Fruit fly (Drosophila melanogaster) whole organism, prepupa: Measurements from ENCODE around the gene CG43093.

Experiments
- Blimp-1 ChIP-seq: fragments of 200-800 bp; sonication (Bioruptor generic); optimal IDR thresholded peaks from 3 replicates; lab custom pipeline; 2017; ENCODE audit warnings: missing biosample characterization, missing genetic modification characterization, mild to moderate bottlenecking, moderate library complexity, missing genetic modification reagents
- CG10631 ChIP-seq: fragments of 200-800 bp; sonication (Bioruptor generic); optimal IDR thresholded peaks from 2 replicates; lab custom pipeline; 2016; ENCODE audit warnings: missing biosample characterization, missing genetic modification characterization
- CG10669 ChIP-seq: fragments of 200-800 bp; sonication (Bioruptor generic); optimal IDR thresholded peaks from 3 replicates; lab custom pipeline; 2018; ENCODE audit warnings: missing biosample characterization, mild to moderate bottlenecking, missing genetic modification characterization, moderate library complexity
- CG11294 ChIP-seq: fragments of 200-800 bp; sonication (Bioruptor generic); IDR thresholded peaks from 2 replicates; pipeline ENCODE4 v1.3.6; 2022; ENCODE audit warnings: missing biosample characterization, missing genetic modification characterization
- CG11762 ChIP-seq: fragments of 200-800 bp; sonication (Bioruptor generic); optimal IDR thresholded peaks from 3 replicates; lab custom pipeline; 2016; ENCODE audit warnings: missing biosample characterization, missing genetic modification characterization; ENCODE audit not compliant: insufficient read depth
- CG11902 ChIP-seq: fragments of 200-800 bp; sonication (Bioruptor generic); optimal IDR thresholded peaks from 3 replicates; lab custom pipeline; 2016; ENCODE audit warnings: missing biosample characterization, missing genetic modification characterization
- CG15336 ChIP-seq: fragments of 200-800 bp; sonication (Bioruptor generic); IDR thresholded peaks from 2 replicates; pipeline ENCODE4 v1.3.6; 2022; ENCODE audit warnings: missing biosample characterization, missing genetic modification characterization
- CG1621 ChIP-seq: fragments of 200-800 bp; sonication (Bioruptor generic); optimal IDR thresholded peaks from 3 replicates; lab custom pipeline; 2018; ENCODE audit warnings: missing biosample characterization, mild to moderate bottlenecking, missing genetic modification characterization
- CG16779 ChIP-seq: fragments of 200-800 bp; sonication (Bioruptor generic); optimal IDR thresholded peaks from 3 replicates; lab custom pipeline; 2017; ENCODE audit warnings: missing biosample characterization, mild to moderate bottlenecking, missing genetic modification characterization
- CG3032 ChIP-seq: fragments of 200-800 bp; optimal IDR thresholded peaks from 2 replicates; lab custom pipeline; 2019; ENCODE audit warnings: missing biosample characterization, mild to moderate bottlenecking, missing genetic modification characterization, moderate library complexity
- CG31627 ChIP-seq: fragments of 200-800 bp; sonication (Bioruptor generic); optimal IDR thresholded peaks from 3 replicates; lab custom pipeline; 2016; ENCODE audit warnings: missing biosample characterization, missing genetic modification characterization
- CG34406 ChIP-seq: fragments of 200-800 bp; sonication (Bioruptor generic); optimal IDR thresholded peaks from 3 replicates; lab custom pipeline; 2016; ENCODE audit warnings: missing biosample characterization, missing genetic modification characterization
- CG3919 ChIP-seq: fragments of 200-800 bp; sonication (Bioruptor generic); optimal IDR thresholded peaks from 3 replicates; lab custom pipeline; 2016; ENCODE audit warnings: missing biosample characterization, missing genetic modification characterization
- CG4318 ChIP-seq: fragments of 200-800 bp; sonication (Bioruptor generic); optimal IDR thresholded peaks from 3 replicates; lab custom pipeline; 2017; ENCODE audit warnings: missing biosample characterization, mild to moderate bottlenecking, missing genetic modification characterization
- CG6163 ChIP-seq: fragments of 200-800 bp; sonication (Bioruptor generic); IDR thresholded peaks from 3 replicates; pipeline ENCODE4 v1.3.6; 2022; ENCODE audit warnings: missing biosample characterization, missing genetic modification characterization
- CG6276 ChIP-seq: fragments of 200-800 bp; sonication (Bioruptor generic); optimal IDR thresholded peaks from 2 replicates; lab custom pipeline; 2017; ENCODE audit warnings: missing biosample characterization, mild to moderate bottlenecking, missing genetic modification characterization
- CG6792 ChIP-seq: fragments of 200-800 bp; sonication (Bioruptor generic); optimal IDR thresholded peaks from 3 replicates; lab custom pipeline; 2016; ENCODE audit warnings: missing biosample characterization, missing genetic modification characterization
- CG6854 ChIP-seq: fragments of 200-800 bp; sonication (Bioruptor generic); optimal IDR thresholded peaks from 2 replicates; lab custom pipeline; 2017; ENCODE audit warnings: missing biosample characterization, mild to moderate bottlenecking, missing genetic modification characterization
- CG8119 ChIP-seq: fragments of 200-800 bp; sonication (Bioruptor generic); IDR thresholded peaks from 3 replicates; pipeline ENCODE4 v1.3.6; 2022; ENCODE audit warnings: missing biosample characterization, missing genetic modification characterization
- CG8632 ChIP-seq: fragments of 200-800 bp; sonication (Bioruptor generic); optimal IDR thresholded peaks from 3 replicates; lab custom pipeline; 2016; ENCODE audit warnings: missing biosample characterization, missing genetic modification characterization
- CG9139 ChIP-seq: fragments of 200-800 bp; sonication (Bioruptor generic); optimal IDR thresholded peaks from 3 replicates; lab custom pipeline; 2017; ENCODE audit warnings: missing biosample characterization, mild to moderate bottlenecking, missing genetic modification characterization
- Eip75B ChIP-seq: fragments of 200-800 bp; sonication (Bioruptor generic); optimal IDR thresholded peaks from 3 replicates; lab custom pipeline; 2016; ENCODE audit warnings: missing biosample characterization, missing genetic modification characterization
- Eip78C ChIP-seq: fragments of 200-800 bp; sonication (Bioruptor generic); peaks from one replicate; lab custom pipeline; 2016; ENCODE audit warnings: missing biosample characterization, missing genetic modification characterization
- Ets21C ChIP-seq: fragments of 200-800 bp; sonication (Bioruptor generic); optimal IDR thresholded peaks from 3 replicates; lab custom pipeline; 2016; ENCODE audit warnings: missing biosample characterization, missing genetic modification characterization
- Ets96B ChIP-seq: fragments of 200-800 bp; optimal IDR thresholded peaks from 2 replicates; lab custom pipeline; 2019; ENCODE audit warnings: missing biosample characterization, mild to moderate bottlenecking, missing genetic modification characterization, moderate library complexity
- Gug ChIP-seq: fragments of 200-800 bp; sonication (Bioruptor generic); IDR thresholded peaks from 2 replicates; pipeline ENCODE4 v1.3.6; 2022; ENCODE audit warnings: missing biosample characterization, missing genetic modification characterization
- Hr38 ChIP-seq: sonication (Bioruptor generic); optimal IDR thresholded peaks from 2 replicates; lab custom pipeline; 2016; ENCODE audit warnings: missing biosample characterization, missing genetic modification characterization
- Hr39 ChIP-seq: fragments of 200-800 bp; sonication (Bioruptor generic); optimal IDR thresholded peaks from 2 replicates; lab custom pipeline; 2016; ENCODE audit warnings: missing biosample characterization, missing genetic modification characterization
- Hr4 ChIP-seq: fragments of 200-800 bp; sonication (Bioruptor generic); optimal IDR thresholded peaks from 3 replicates; lab custom pipeline; 2016; ENCODE audit warnings: missing biosample characterization, missing genetic modification characterization
- Lpt ChIP-seq: fragments of 200-800 bp; sonication (Bioruptor generic); optimal IDR thresholded peaks from 3 replicates; lab custom pipeline; 2016; ENCODE audit warnings: missing biosample characterization, missing genetic modification characterization
- Met ChIP-seq: fragments of 200-800 bp; sonication (Bioruptor generic); optimal IDR thresholded peaks from 3 replicates; lab custom pipeline; 2016; ENCODE audit warnings: missing biosample characterization, missing genetic modification characterization
- OdsH ChIP-seq: fragments of 200-800 bp; sonication (Bioruptor generic); optimal IDR thresholded peaks from 3 replicates; lab custom pipeline; 2016; ENCODE audit warnings: missing biosample characterization, missing genetic modification characterization
- Smox ChIP-seq: fragments of 200-800 bp; sonication (Bioruptor generic); optimal IDR thresholded peaks from 3 replicates; lab custom pipeline; 2016; ENCODE audit warnings: missing biosample characterization, missing genetic modification characterization
- Sox102F ChIP-seq: fragments of 200-800 bp; sonication (Bioruptor generic); optimal IDR thresholded peaks from 2 replicates; lab custom pipeline; 2016; ENCODE audit warnings: missing biosample characterization, mild to moderate bottlenecking, missing genetic modification characterization
- Sox14 ChIP-seq: fragments of 200-800 bp; sonication (Bioruptor generic); optimal IDR thresholded peaks from 3 replicates; lab custom pipeline; 2016; ENCODE audit warnings: missing biosample characterization, missing genetic modification characterization
- Sox15 ChIP-seq: fragments of 200-800 bp; sonication (Bioruptor generic); optimal IDR thresholded peaks from 3 replicates; lab custom pipeline; 2016; ENCODE audit warnings: missing biosample characterization, missing genetic modification characterization
- achi ChIP-seq: fragments of 200-800 bp; sonication (Bioruptor generic); optimal IDR thresholded peaks from 3 replicates; lab custom pipeline; 2016; ENCODE audit warnings: missing biosample characterization, missing genetic modification characterization
- acj6 ChIP-seq: fragments of 200-800 bp; sonication (Bioruptor generic); optimal IDR thresholded peaks from 3 replicates; lab custom pipeline; 2016; ENCODE audit warnings: missing biosample characterization, missing genetic modification characterization
- cyc ChIP-seq: fragments of 200-800 bp; sonication (Bioruptor generic); optimal IDR thresholded peaks from 3 replicates; lab custom pipeline; 2016; ENCODE audit warnings: missing biosample characterization, missing genetic modification characterization
- dac ChIP-seq: fragments of 200-800 bp; sonication (Bioruptor generic); optimal IDR thresholded peaks from 2 replicates; lab custom pipeline; 2017; ENCODE audit warnings: missing biosample characterization, mild to moderate bottlenecking, missing genetic modification characterization
- dsx ChIP-seq: fragments of 200-800 bp; optimal IDR thresholded peaks from 3 replicates; lab custom pipeline; 2019; ENCODE audit warnings: missing biosample characterization, mild to moderate bottlenecking, missing genetic modification characterization, moderate library complexity; ENCODE audit not compliant: poor library complexity, severe bottlenecking
- esn ChIP-seq: fragments of 200-800 bp; sonication (Bioruptor generic); optimal IDR thresholded peaks from 2 replicates; lab custom pipeline; 2016; ENCODE audit warnings: missing biosample characterization, mild to moderate bottlenecking, missing genetic modification characterization, moderate library complexity
- fd59A ChIP-seq: fragments of 200-800 bp; sonication (Bioruptor generic); optimal IDR thresholded peaks from 2 replicates; lab custom pipeline; 2017; ENCODE audit warnings: missing biosample characterization, mild to moderate bottlenecking, missing genetic modification characterization, missing genetic modification reagents
- fkh ChIP-seq: fragments of 200-800 bp; sonication (Bioruptor generic); optimal IDR thresholded peaks from 3 replicates; lab custom pipeline; 2017; ENCODE audit warnings: missing biosample characterization, mild to moderate bottlenecking, missing genetic modification characterization, moderate library complexity
- lz ChIP-seq: fragments of 200-800 bp; sonication (Bioruptor generic); optimal IDR thresholded peaks from 3 replicates; lab custom pipeline; 2016; ENCODE audit warnings: missing biosample characterization, missing genetic modification characterization
- net ChIP-seq: fragments of 200-800 bp; sonication (Bioruptor generic); optimal IDR thresholded peaks from 3 replicates; lab custom pipeline; 2016; ENCODE audit warnings: missing biosample characterization, missing genetic modification characterization
- pdm3 ChIP-seq: fragments of 200-800 bp; sonication (Bioruptor generic); optimal IDR thresholded peaks from 3 replicates; lab custom pipeline; 2016; ENCODE audit warnings: missing biosample characterization, missing genetic modification characterization
- salr ChIP-seq, 2 experiments: fragments of 200-800 bp; sonication (Bioruptor generic); optimal IDR thresholded peaks; 3 replicates each; lab custom pipeline; 2016 to 2018; ENCODE audit warnings: missing biosample characterization in 2 of 2, missing genetic modification characterization in 2 of 2, mild to moderate bottlenecking in 1 of 2
- spab ChIP-seq: fragments of 200-800 bp; sonication (Bioruptor generic); optimal IDR thresholded peaks from 2 replicates; lab custom pipeline; 2017; ENCODE audit warnings: missing biosample characterization, mild to moderate bottlenecking, missing genetic modification characterization, missing genetic modification reagents
- topi ChIP-seq: fragments of 200-800 bp; sonication (Bioruptor generic); optimal IDR thresholded peaks from 3 replicates; lab custom pipeline; 2016; ENCODE audit warnings: missing biosample characterization, missing genetic modification characterization
- vri ChIP-seq: fragments of 200-800 bp; sonication (Bioruptor generic); optimal IDR thresholded peaks from 3 replicates; lab custom pipeline; 2016; ENCODE audit warnings: missing biosample characterization, mild to moderate bottlenecking, missing genetic modification characterization

Gene CG43093

DNA sequence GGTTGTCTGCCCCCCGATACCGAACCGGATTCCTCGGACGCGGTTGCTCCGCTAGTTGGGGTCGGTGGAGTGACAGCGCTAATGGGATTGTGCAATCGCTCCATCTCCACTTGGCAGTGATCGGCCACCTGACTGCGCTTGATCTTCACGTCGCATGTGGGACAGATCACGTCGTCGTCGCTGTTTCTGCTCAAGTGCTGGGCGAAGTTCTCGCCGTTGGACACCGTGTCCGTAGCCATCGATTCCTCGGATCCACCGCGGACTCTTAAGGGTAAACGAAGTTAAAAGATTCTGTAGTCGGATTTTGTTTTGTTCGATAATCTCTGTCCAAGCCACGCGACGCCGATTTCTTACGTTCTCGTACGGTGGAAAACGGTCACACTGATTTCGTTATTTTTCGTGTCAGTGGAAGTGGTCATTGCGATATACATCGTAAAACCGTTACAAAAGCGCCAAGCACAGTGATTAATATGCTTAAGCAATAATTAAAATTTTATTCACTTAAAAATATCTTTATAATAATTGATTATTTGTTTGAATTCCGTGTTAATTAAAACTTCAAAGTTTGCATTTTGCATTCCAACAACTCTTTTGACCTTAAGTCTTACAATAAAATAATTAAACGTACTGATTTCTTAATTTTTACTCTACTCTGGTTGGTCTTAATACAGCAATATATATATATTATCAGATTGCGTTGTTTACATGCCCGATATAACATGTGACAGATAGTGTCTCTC lies 43.9 kb downstream of the CG43093 start, which contains the start of gene RNF220:
RNF220 (minus strand) TSS at position 384 of the 740 bp plus-strand sequence.
- TF ChIP-seq Ets96B (tag; lab: Kevin White, UChicago) (no peak), CG8632 (peak; percentile 23), achi (peak; percentile 31), fd59A (GFP tag; lab: Kevin White, UChicago) (no peak), Hr39 (GFP tag; lab: Kevin White, UChicago) (no peak), OdsH (GFP tag; lab: Kevin White, UChicago) (peak; percentile 49), dsx (GFP tag; lab: Kevin White, UChicago) (no peak), CG3919 (GFP tag; lab: Kevin White, UChicago) (no peak), esn (GFP tag; lab: Kevin White, UChicago) (peak; percentile 28), Ets21C (GFP tag; lab: Kevin White, UChicago) (no peak), Eip75B (GFP tag; lab: Kevin White, UChicago) (no peak), Hr4 (GFP tag; lab: Kevin White, UChicago) (peak; percentile 57), CG34406 (peak; percentile 12), lz (no peak), net (GFP tag; lab: Kevin White, UChicago) (peak; percentile 50), CG6276 (GFP tag; lab: Kevin White, UChicago) (no peak), topi (GFP tag; lab: Kevin White, UChicago) (no peak), Sox14 (no peak), spab (GFP tag; lab: Kevin White, UChicago) (no peak), CG11902 (GFP tag; lab: Kevin White, UChicago) (no peak), salr (GFP tag; optimal IDR thresholded peaks at IDR 0.05; lab: Kevin White, UChicago) (peak in 1 of 2 experiments; percentile 51), CG9139 (no peak), Blimp-1 (GFP tag; lab: Kevin White, UChicago) (no peak), acj6 (GFP tag; lab: Kevin White, UChicago) (peak; percentile 48), Sox15 (GFP tag; lab: Kevin White, UChicago) (peak; percentile 37), Hr38 (GFP tag; lab: Kevin White, UChicago) (no peak), pdm3 (peak; percentile 34), CG4318 (peak; percentile 20), Eip78C (peak; percentile 64), CG11762 (peak; percentile 3), CG6792 (GFP tag; lab: Kevin White, UChicago) (no peak), CG3032 (tag; lab: Kevin White, UChicago) (peak; percentile 15), CG6854 (no peak), dac (GFP tag; lab: Kevin White, UChicago) (no peak), CG15336 (GFP tag; lab: Robert Waterston, UW) (0 out of 2 replicates have a peak, but pooled peaks have one; percentile 24), CG31627 (GFP tag; lab: Kevin White, UChicago) (no peak), Sox102F (GFP tag; lab: Kevin White, UChicago) (no peak), CG6163 (GFP tag; lab: Robert Waterston, UW) (no peak), CG10631 (GFP tag; lab: Kevin White, UChicago) (no peak), CG10669 (GFP tag; lab: Kevin White, UChicago) (peak; percentile 24), Met (no peak), cyc (GFP tag; lab: Kevin White, UChicago) (no peak), Lpt (GFP tag; lab: Kevin White, UChicago) (no peak), CG1621 (tag; lab: Kevin White, UChicago) (no peak), CG11294 (GFP tag; lab: Robert Waterston, UW) (no peak), vri (GFP tag; lab: Kevin White, UChicago) (no peak), CG8119 (peak; percentile 19; the same call in 1 of the 3 replicates), Gug (GFP tag; lab: Robert Waterston, UW) (no peak), CG16779 (tag; lab: Kevin White, UChicago) (no peak), Smox (GFP tag; lab: Kevin White, UChicago) (no peak), fkh (GFP tag; lab: Kevin White, UChicago) (peak; percentile 26)
